Fruit fly (Drosophila melanogaster) S2 (cell line): ENCODE results near the gene Fer3.

Experiments used
- CG8478 ChIP-seq: fragments of >200 bp; optimal IDR thresholded peaks from 2 replicates; lab custom pipeline; 2018
- CTCF ChIP-seq, 2 experiments: fragments of >200 bp; optimal IDR thresholded peaks; 2 replicates each; lab custom pipeline; 2018

DNA sequence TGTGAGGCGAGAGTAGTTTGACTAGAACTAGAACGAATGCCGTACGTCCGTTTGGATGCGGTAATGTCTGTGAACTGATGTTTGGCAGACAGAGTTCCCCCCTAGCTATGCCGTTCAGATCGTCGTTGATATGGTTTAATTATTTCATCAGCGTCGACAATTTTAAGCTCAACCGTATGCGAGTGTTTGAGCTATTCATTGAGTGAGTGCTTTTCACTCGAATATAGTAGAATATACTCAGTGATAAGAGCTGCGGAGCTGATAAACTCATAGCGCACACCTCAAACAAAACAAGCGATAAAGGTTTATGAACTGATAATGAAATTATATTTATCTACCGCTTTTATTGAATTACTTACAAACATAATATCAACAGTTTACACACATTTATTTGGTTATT, 6.1 kb downstream of the Fer3 start, which contains the start of gene CG6834:
- TF ChIP-seq CG8478 (lab: Kevin White, UChicago) (no peak), CTCF (optimal IDR thresholded peaks at IDR 0.05; lab: Kevin White, UChicago) (no peak)
